Fruit fly (Drosophila melanogaster): ENCODE measurements around the gene CG17776.

The CG17776 gene

DNA sequence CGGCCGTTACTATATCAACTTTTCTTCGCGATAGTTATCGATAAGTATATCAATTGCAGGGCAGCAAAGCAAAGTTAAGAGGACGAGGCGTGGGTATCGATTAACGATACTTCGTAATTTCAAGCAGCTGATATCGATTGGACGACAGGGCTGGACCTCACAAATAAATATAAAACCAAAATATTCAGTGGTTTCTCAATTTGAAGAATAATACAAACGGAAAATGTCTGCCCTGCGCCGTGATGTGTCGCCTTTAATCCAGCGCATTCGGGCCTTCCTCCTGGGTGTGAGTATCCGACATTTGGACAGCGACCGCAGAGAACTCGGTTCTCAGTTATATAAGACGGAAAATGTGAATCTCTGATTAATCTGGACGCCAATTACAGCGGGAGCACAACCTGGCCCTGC lies 12.1 kb upstream of the CG17776 start, which contains the start of gene ND-B14.5A:
ND-B14.5A (plus strand) TSS at position 107 of the 408 bp plus-strand sequence.
- peak; percentile 13 for TF ChIP-seq CG7101 (tag; optimal IDR thresholded peaks at IDR 0.05)
- TF ChIP-seq CG14711 (tag; optimal IDR thresholded peaks at IDR 0.05) = peak; percentile 0
- peak; percentile 58 for TF ChIP-seq bab1 (GFP tag; optimal IDR thresholded peaks at IDR 0.05)
- no peak for TF ChIP-seq toe (GFP tag; optimal IDR thresholded peaks at IDR 0.05)
- no peak for TF ChIP-seq CG33017 (tag; optimal IDR thresholded peaks at IDR 0.05)
- TF ChIP-seq Clk (GFP tag; optimal IDR thresholded peaks at IDR 0.05) = no peak
- TF ChIP-seq Mnt (GFP tag; optimal IDR thresholded peaks at IDR 0.05) = peak; percentile 49
- TF ChIP-seq CG11617 (GFP tag; optimal IDR thresholded peaks at IDR 0.05) = peak; percentile 19
- no peak for TF ChIP-seq CG7045 (GFP tag; optimal IDR thresholded peaks at IDR 0.05)

DNA sequence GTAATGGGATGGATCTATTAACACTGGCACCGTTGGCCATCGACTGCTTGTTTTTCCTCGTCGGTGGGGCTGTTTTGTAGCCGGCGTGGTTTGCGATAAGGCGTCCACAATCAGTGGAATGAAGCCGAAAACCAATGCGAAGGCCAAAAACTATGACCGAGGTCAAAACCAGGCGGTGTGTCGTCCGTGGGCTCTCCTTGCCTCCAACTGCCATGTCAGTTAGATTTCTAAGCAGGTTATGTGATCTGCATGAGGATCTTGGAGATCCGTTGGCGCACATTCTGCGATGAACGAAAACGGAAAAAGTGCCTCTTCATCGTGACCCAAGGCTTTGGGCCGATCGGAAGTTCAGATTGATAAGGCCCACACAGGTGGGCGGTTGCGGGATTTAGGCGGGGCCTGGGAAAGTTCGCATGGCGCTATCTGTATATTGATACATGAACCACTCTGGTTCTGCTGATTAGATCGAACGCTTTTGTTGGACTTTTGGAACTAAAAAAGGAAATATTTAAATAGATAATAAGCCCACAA lies 9.2 kb upstream of the CG17776 start, which contains the start of gene Cyp4d14:
Cyp4d14 (minus strand) TSS at position 51 of the 531 bp plus-strand sequence.
- TF ChIP-seq cnc (optimal IDR thresholded peaks at IDR 0.05) (peak in 1 of 2 experiments; percentile 27), Clk (GFP tag; optimal IDR thresholded peaks at IDR 0.05) (no peak)

DNA sequence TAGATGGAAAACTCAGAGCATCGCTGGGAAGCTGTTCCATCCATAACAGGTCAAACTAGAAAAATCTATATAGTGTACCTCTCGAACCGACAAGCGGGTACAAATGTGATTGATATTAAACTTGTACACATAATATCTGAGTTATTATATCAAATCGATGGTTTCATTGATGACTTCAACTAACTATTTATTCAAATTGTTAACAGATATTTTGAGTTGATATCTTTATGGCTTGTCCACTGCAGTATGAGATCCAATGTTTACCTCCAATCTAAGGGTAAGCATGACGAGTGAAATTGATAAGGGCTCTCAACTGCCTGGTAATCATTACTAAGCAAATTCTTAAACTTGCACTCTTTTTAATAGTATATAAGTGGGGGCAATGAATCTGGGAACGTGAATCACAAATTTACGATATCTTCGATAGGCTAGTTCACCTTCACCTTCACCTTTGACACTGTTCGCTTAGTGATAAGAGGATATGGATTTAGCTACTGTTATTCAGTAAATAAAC lies 8.5 kb upstream of the CG17776 start, which contains the start of gene Cyp4d2:
Cyp4d2 (plus strand) TSS at position 51 of the 514 bp plus-strand sequence.
- TF ChIP-seq kay (GFP tag; ENCODE audit: borderline replicate concordance) = no peak
- no peak for TF ChIP-seq toe (GFP tag; optimal IDR thresholded peaks at IDR 0.05)
- peak; percentile 24 for TF ChIP-seq tj (GFP tag; optimal IDR thresholded peaks at IDR 0.05)
- TF ChIP-seq cnc (optimal IDR thresholded peaks at IDR 0.05) = peak; percentile 75 to 93
- no peak for TF ChIP-seq CG7045 (GFP tag; optimal IDR thresholded peaks at IDR 0.05)

DNA sequence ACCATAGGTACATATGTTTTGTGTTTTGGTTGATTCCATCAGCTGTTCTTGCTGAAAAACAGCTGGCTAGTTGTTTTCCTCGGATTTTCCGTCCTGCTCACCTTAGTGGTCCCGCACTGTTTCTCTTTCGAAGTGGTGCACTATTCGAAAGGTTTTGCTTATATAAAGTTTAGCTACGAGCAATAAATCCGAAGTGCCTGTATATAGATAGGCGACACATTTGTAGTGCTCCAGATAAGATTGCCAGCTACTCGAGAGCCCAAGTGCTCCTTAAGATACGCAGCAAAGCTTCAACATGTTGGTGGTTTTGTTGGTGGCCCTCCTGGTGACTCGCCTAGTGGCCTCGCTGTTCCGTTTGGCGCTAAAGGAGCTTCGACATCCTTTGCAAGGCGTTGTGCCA lies 5.7 kb upstream of the CG17776 start, which contains the start of gene Cyp4ae1:
Cyp4ae1 (plus strand) TSS at position 206 of the 400 bp plus-strand sequence.
- TF ChIP-seq Mnt (GFP tag; optimal IDR thresholded peaks at IDR 0.05) (peak; percentile 16), cic (GFP tag; optimal IDR thresholded peaks at IDR 0.05) (peak; percentile 25), CG7045 (GFP tag; optimal IDR thresholded peaks at IDR 0.05) (no peak), tj (GFP tag; optimal IDR thresholded peaks at IDR 0.05) (no peak)

DNA sequence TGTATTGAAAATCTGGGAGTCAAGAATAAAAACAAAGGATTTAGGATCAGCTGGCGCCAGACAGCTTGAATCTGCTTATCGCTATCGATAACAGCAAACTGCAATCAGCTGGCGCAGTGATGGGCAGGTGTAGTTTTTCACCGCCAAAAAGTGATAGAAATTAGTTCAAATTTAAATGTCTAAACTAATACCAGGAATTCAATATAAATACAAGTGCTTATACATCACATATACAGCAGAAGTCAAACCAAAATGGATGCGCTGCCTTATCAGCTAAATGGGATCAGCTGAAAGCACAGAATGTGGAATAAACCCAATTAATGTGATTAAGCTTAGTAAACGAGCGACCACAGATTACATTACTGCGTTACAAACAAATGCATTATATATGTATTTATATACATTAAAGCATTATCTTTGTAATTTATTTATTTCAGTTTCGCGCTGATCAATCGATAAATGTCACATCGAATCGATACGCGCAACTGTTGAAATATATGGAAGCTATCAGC lies 3.7 kb upstream of the CG17776 start, which contains the start of gene pn:
pn (plus strand) TSS at position 462 of the 512 bp plus-strand sequence.
- TF ChIP-seq bab1 (GFP tag; optimal IDR thresholded peaks at IDR 0.05) = peak; percentile 6
- no peak for TF ChIP-seq CG5204 (GFP tag; optimal IDR thresholded peaks at IDR 0.05)
- peak; percentile 14 for TF ChIP-seq cic (GFP tag; optimal IDR thresholded peaks at IDR 0.05)
- no peak for TF ChIP-seq toe (GFP tag; optimal IDR thresholded peaks at IDR 0.05)
- no peak for TF ChIP-seq pad (GFP tag; optimal IDR thresholded peaks at IDR 0.05)
- TF ChIP-seq CG12768 (GFP tag; optimal IDR thresholded peaks at IDR 0.05) = no peak
- TF ChIP-seq Hr96 (GFP tag; optimal IDR thresholded peaks at IDR 0.05) = no peak
- TF ChIP-seq tj (GFP tag; optimal IDR thresholded peaks at IDR 0.05) = peak; percentile 31
- TF ChIP-seq CG7101 (tag; optimal IDR thresholded peaks at IDR 0.05) = no peak
- TF ChIP-seq CG7045 (GFP tag; optimal IDR thresholded peaks at IDR 0.05) = no peak
- TF ChIP-seq kay (GFP tag; ENCODE audit: borderline replicate concordance) = no peak
- TF ChIP-seq CG11617 (GFP tag; optimal IDR thresholded peaks at IDR 0.05) = peak; percentile 41
- no peak for TF ChIP-seq Crg-1 (GFP tag; optimal IDR thresholded peaks at IDR 0.05)
- no peak for TF ChIP-seq cnc (optimal IDR thresholded peaks at IDR 0.05)
- no peak for TF ChIP-seq CG1620 (GFP tag; optimal IDR thresholded peaks at IDR 0.05)
- TF ChIP-seq ovo (GFP tag; optimal IDR thresholded peaks at IDR 0.05) = no peak
- peak; percentile 33 for TF ChIP-seq Mnt (GFP tag; optimal IDR thresholded peaks at IDR 0.05)
- TF ChIP-seq Clk (GFP tag; optimal IDR thresholded peaks at IDR 0.05) = no peak
- no peak for TF ChIP-seq CG14711 (tag; optimal IDR thresholded peaks at IDR 0.05)
- no peak for TF ChIP-seq CG33017 (tag; optimal IDR thresholded peaks at IDR 0.05)

DNA sequence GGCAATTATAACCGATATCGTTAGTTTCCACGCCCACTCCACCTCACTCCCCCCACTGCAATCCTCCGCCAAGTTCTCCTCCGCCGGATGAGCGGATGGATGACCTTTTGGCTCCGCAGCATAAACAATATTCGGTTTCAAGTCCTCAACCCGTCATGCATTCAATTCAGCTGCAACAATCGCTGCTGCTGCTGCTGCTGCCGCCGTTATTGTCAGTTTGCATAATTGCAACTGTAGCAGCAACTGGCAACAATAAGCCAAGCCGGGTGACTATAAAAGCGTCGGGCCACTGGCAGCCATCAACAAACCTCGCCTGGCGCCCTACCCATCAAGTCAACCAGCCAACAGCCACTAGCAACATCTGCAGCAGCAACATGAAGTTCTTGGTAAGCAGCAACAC lies 2.0 kb downstream of the CG17776 start, which contains the start of gene CG17777:
CG17777 (plus strand) TSS at position 301 of the 400 bp plus-strand sequence.
- TF ChIP-seq tj (GFP tag; optimal IDR thresholded peaks at IDR 0.05) = no peak
- no peak for TF ChIP-seq Mnt (GFP tag; optimal IDR thresholded peaks at IDR 0.05)
- TF ChIP-seq CG12768 (GFP tag; optimal IDR thresholded peaks at IDR 0.05) = no peak
- no peak for TF ChIP-seq CG14711 (tag; optimal IDR thresholded peaks at IDR 0.05)
- TF ChIP-seq cic (GFP tag; optimal IDR thresholded peaks at IDR 0.05) = no peak
- TF ChIP-seq ovo (GFP tag; optimal IDR thresholded peaks at IDR 0.05) = no peak
- no peak for TF ChIP-seq toe (GFP tag; optimal IDR thresholded peaks at IDR 0.05)
- no peak for TF ChIP-seq CG33017 (tag; optimal IDR thresholded peaks at IDR 0.05)
- TF ChIP-seq Clk (GFP tag; optimal IDR thresholded peaks at IDR 0.05) = no peak
- TF ChIP-seq Crg-1 (GFP tag; optimal IDR thresholded peaks at IDR 0.05) = no peak
- TF ChIP-seq kay (GFP tag; ENCODE audit: borderline replicate concordance) = no peak
- TF ChIP-seq CG1620 (GFP tag; optimal IDR thresholded peaks at IDR 0.05) = no peak
- no peak for TF ChIP-seq cnc (optimal IDR thresholded peaks at IDR 0.05)
- TF ChIP-seq CG5204 (GFP tag; optimal IDR thresholded peaks at IDR 0.05) = no peak
- no peak for TF ChIP-seq CG11617 (GFP tag; optimal IDR thresholded peaks at IDR 0.05)
- no peak for TF ChIP-seq pad (GFP tag; optimal IDR thresholded peaks at IDR 0.05)
- TF ChIP-seq Hr96 (GFP tag; optimal IDR thresholded peaks at IDR 0.05) = no peak
- no peak for TF ChIP-seq bab1 (GFP tag; optimal IDR thresholded peaks at IDR 0.05)

DNA sequence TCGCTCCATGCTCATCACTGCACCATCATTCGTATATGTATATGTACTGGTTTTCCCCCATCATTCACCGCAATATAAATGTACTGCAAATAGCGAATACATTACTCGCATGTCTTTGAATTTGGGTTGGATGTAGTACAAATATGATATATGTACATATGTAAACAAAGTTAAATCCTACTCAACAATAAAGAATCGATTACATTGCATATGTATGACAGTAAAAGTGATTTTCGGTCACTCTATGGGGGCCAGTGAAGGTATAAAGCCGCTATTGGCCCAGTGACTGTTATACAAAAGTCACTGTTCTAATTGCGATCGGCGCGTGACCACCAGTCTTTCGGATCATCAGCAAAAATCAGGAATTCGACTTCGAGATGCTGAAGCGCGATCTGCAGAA lies 3.0 kb downstream of the CG17776 start, which contains the start of gene CG3457:
CG3457 (plus strand) TSS at position 301 of the 400 bp plus-strand sequence.
- TF ChIP-seq pad (GFP tag; optimal IDR thresholded peaks at IDR 0.05) (peak; percentile 15), CG12768 (GFP tag; optimal IDR thresholded peaks at IDR 0.05) (no peak)
